Worm (Caenorhabditis elegans): ENCODE results near the gene C05E11.6.

ce11 chrX:4553033-4553432 lies 8.9 kb upstream of the C05E11.6 start:
- TF ChIP-seq dmd-4 (tag; optimal IDR thresholded peaks at IDR 0.05; ENCODE audit: borderline replicate concordance) (no peak), ceh-18 (tag; optimal IDR thresholded peaks at IDR 0.05) (no peak), sox-2 (GFP tag; IDR thresholded peaks at IDR 0.05) (no peak), hlh-6 (tag; optimal IDR thresholded peaks at IDR 0.05) (no peak), ets-4 (tag; optimal IDR thresholded peaks at IDR 0.05) (no peak), ceh-45 (GFP tag; IDR thresholded peaks at IDR 0.05) (no peak), ceh-34 (tag; optimal IDR thresholded peaks at IDR 0.05) (no peak)

Measured in whole organism, late embryonic.